Fruit fly (Drosophila melanogaster): ENCODE data around the gene CG18284.

The CG18284 gene

dm6 chr2L:10665603-10666002 is 21.8 kb downstream of the CG18284 start (continued):
- TF ChIP-seq peb (GFP tag; IDR thresholded peaks at IDR 0.05) (peak; percentile 58; the same call in 1 of the 2 replicates), NfI (GFP tag; optimal IDR thresholded peaks at IDR 0.05) (peak; percentile 77), Fer1 (GFP tag; optimal IDR thresholded peaks at IDR 0.05) (peak; percentile 75), Ptx1 (GFP tag; IDR thresholded peaks at IDR 0.05) (peak; percentile 93), run (tag; optimal IDR thresholded peaks at IDR 0.05) (peak; percentile 55), CoRest (tag; optimal IDR thresholded peaks at IDR 0.05) (peak; percentile 78), btn (GFP tag; optimal IDR thresholded peaks at IDR 0.05) (peak; percentile 14), wdn (GFP tag; IDR thresholded peaks at IDR 0.05) (peak; percentile 64), ttk (GFP tag; IDR thresholded peaks at IDR 0.05) (peak; percentile 89), CG7963 (GFP tag; IDR thresholded peaks at IDR 0.05; ENCODE audit: partially characterized antibody) (no peak), CG9437 (GFP tag; optimal IDR thresholded peaks at IDR 0.05) (peak; percentile 62), Dp (GFP tag; optimal IDR thresholded peaks at IDR 0.05) (no peak), CG18476 (GFP tag; optimal IDR thresholded peaks at IDR 0.05) (peak; percentile 37), CG6854 (GFP tag; optimal IDR thresholded peaks at IDR 0.05) (no peak), Gsc (GFP tag; IDR thresholded peaks at IDR 0.05) (peak; percentile 36; the same call in 1 of the 2 replicates), CG11504 (tag; optimal IDR thresholded peaks at IDR 0.05) (peak; percentile 87), cato (GFP tag; optimal IDR thresholded peaks at IDR 0.05; ENCODE audit: borderline replicate concordance) (peak; percentile 33), fd96Cb (tag; optimal IDR thresholded peaks at IDR 0.05) (peak; percentile 69), stc (GFP tag; IDR thresholded peaks at IDR 0.05) (peak; percentile 84), CG7928 (GFP tag; optimal IDR thresholded peaks at IDR 0.05) (no peak), kah (GFP tag; optimal IDR thresholded peaks at IDR 0.05) (peak; percentile 33), grau (tag; optimal IDR thresholded peaks at IDR 0.05) (peak; percentile 94), CG34224 (GFP tag; IDR thresholded peaks at IDR 0.05; ENCODE audit: partially characterized antibody) (no peak), Chrac-16 (GFP tag; optimal IDR thresholded peaks at IDR 0.05) (peak; percentile 83), vfl (GFP tag; optimal IDR thresholded peaks at IDR 0.05) (no peak), toy (GFP tag; IDR thresholded peaks at IDR 0.05) (no peak), CG6689 (GFP tag; IDR thresholded peaks at IDR 0.05) (peak; percentile 85), en (GFP tag; optimal IDR thresholded peaks at IDR 0.05) (peak; percentile 74), CG2678 (tag; optimal IDR thresholded peaks at IDR 0.05) (peak; percentile 82), Dip3 (GFP tag; optimal IDR thresholded peaks at IDR 0.05) (peak; percentile 69), emc (GFP tag; optimal IDR thresholded peaks at IDR 0.05) (peak; percentile 49), Fer2 (tag; optimal IDR thresholded peaks at IDR 0.05) (no peak), nmo (GFP tag; optimal IDR thresholded peaks at IDR 0.05) (peak; percentile 67), CG12071 (GFP tag; optimal IDR thresholded peaks at IDR 0.05) (peak; percentile 81), Hr39 (optimal IDR thresholded peaks at IDR 0.05) (no peak), CG32532 (GFP tag; IDR thresholded peaks at IDR 0.05) (peak; percentile 83), CG7357 (GFP tag; IDR thresholded peaks at IDR 0.05) (peak; percentile 76; the same call in 2 of the 3 replicates), fu2 (GFP tag; optimal IDR thresholded peaks at IDR 0.05) (peak; percentile 58), CG12744 (GFP tag; optimal IDR thresholded peaks at IDR 0.05) (peak; percentile 46), cg (GFP tag; optimal IDR thresholded peaks at IDR 0.05) (no peak), CG42726 (GFP tag; IDR thresholded peaks at IDR 0.05; ENCODE audit: partially characterized antibody) (no peak), Optix (GFP tag; IDR thresholded peaks at IDR 0.05) (peak; percentile 73), CG1233 (GFP tag; optimal IDR thresholded peaks at IDR 0.05) (peak; percentile 60), z (GFP tag; IDR thresholded peaks at IDR 0.05) (no peak), lab (GFP tag; optimal IDR thresholded peaks at IDR 0.05) (peak; percentile 80), luna (GFP tag; optimal IDR thresholded peaks at IDR 0.05) (no peak), bsh (GFP tag; optimal IDR thresholded peaks at IDR 0.05) (peak in 1 of 2 experiments; percentile 74), ems (GFP tag; optimal IDR thresholded peaks at IDR 0.05) (peak; percentile 53), MESR4 (GFP tag; optimal IDR thresholded peaks at IDR 0.05) (no peak), Ravus (GFP tag; IDR thresholded peaks at IDR 0.05) (peak; percentile 72), CG6683 (GFP tag; optimal IDR thresholded peaks at IDR 0.05) (no peak)
